Fruit fly (Drosophila melanogaster): ENCODE measurements around the gene Vps13B.

The Vps13B gene

DNA sequence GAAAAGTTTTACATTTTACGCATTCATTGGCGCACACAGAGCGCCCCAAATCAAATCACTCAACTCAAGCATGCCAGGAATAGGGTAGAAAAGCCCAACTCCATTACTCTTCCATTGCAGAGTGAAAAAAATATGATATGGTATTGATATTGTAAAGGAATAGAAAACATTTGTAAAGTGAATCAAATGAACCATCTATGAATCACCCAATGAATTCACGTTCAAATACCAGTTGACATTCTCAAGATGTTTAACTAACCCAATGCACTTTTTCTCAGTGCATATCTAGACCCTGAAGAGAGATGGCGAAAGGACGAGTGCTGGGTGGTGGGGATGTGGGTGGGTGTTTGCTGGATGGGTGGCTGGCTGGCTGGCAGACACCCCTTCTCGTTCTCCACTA lies 42.8 kb downstream of the Vps13B start (continued):
- TF ChIP-seq NC2β (GFP tag; optimal IDR thresholded peaks at IDR 0.05) (no peak), Ets97D (GFP tag; optimal IDR thresholded peaks at IDR 0.05) (no peak), CG6175 (GFP tag; IDR thresholded peaks at IDR 0.05) (no peak), CG7745 (tag; optimal IDR thresholded peaks at IDR 0.05) (no peak), fu2 (GFP tag; optimal IDR thresholded peaks at IDR 0.05) (no peak), Tbp (GFP tag; optimal IDR thresholded peaks at IDR 0.05) (no peak), Ada2b (GFP tag; IDR thresholded peaks at IDR 0.05) (no peak), bbx (GFP tag; IDR thresholded peaks at IDR 0.05; ENCODE audit: partially characterized antibody) (no peak), CG11398 (GFP tag; optimal IDR thresholded peaks at IDR 0.05) (no peak), pho (GFP tag; optimal IDR thresholded peaks at IDR 0.05) (no peak), CG11247 (GFP tag; IDR thresholded peaks at IDR 0.05) (no peak), eyg (GFP tag; optimal IDR thresholded peaks at IDR 0.05) (no peak), crp (GFP tag; optimal IDR thresholded peaks at IDR 0.05) (no peak), CG16813 (GFP tag; IDR thresholded peaks at IDR 0.05; ENCODE audit: partially characterized antibody) (no peak), CG3281 (GFP tag; optimal IDR thresholded peaks at IDR 0.05) (peak; percentile 36), CG16815 (GFP tag; optimal IDR thresholded peaks at IDR 0.05) (no peak), pros (GFP tag; optimal IDR thresholded peaks at IDR 0.05) (no peak), CG10979 (tag; optimal IDR thresholded peaks at IDR 0.05) (no peak), CG2712 (tag; optimal IDR thresholded peaks at IDR 0.05) (peak; percentile 5), CG12071 (GFP tag; optimal IDR thresholded peaks at IDR 0.05) (peak; percentile 52), CG15011 (GFP tag; optimal IDR thresholded peaks at IDR 0.05) (no peak), kni (GFP tag; optimal IDR thresholded peaks at IDR 0.05) (no peak), CG2120 (GFP tag; optimal IDR thresholded peaks at IDR 0.05) (peak; percentile 51), seq (GFP tag; IDR thresholded peaks at IDR 0.05) (no peak), NFAT (GFP tag; IDR thresholded peaks at IDR 0.05) (no peak), CG11504 (tag; optimal IDR thresholded peaks at IDR 0.05) (peak; percentile 53), dmrt99B (tag; optimal IDR thresholded peaks at IDR 0.05) (peak; percentile 52), Sox102F (GFP tag; optimal IDR thresholded peaks at IDR 0.05) (peak; percentile 47), CG11456 (GFP tag; IDR thresholded peaks at IDR 0.05) (0 out of 3 replicates have a peak, but pooled peaks have one; percentile 48), CG17829 (tag; optimal IDR thresholded peaks at IDR 0.05) (no peak), trh (GFP tag; optimal IDR thresholded peaks at IDR 0.05) (no peak), CG12104 (GFP tag; optimal IDR thresholded peaks at IDR 0.05) (no peak), bcd (GFP tag; optimal IDR thresholded peaks at IDR 0.05) (peak; percentile 29), CG12219 (GFP tag; optimal IDR thresholded peaks at IDR 0.05) (no peak), CG16779 (GFP tag; IDR thresholded peaks at IDR 0.05) (no peak), CG33557 (GFP tag; optimal IDR thresholded peaks at IDR 0.05) (no peak), schlank (tag; optimal IDR thresholded peaks at IDR 0.05) (no peak), CoRest (tag; optimal IDR thresholded peaks at IDR 0.05) (no peak), Ets65A (GFP tag) (no peak), Ptx1 (GFP tag; IDR thresholded peaks at IDR 0.05) (peak; percentile 56; the same call in 1 of the 2 replicates), wek (GFP tag; optimal IDR thresholded peaks at IDR 0.05) (no peak), CG9437 (GFP tag; optimal IDR thresholded peaks at IDR 0.05) (no peak), Hmr (GFP tag; optimal IDR thresholded peaks at IDR 0.05) (peak; percentile 53), Oli (tag; optimal IDR thresholded peaks at IDR 0.05) (peak; percentile 9), CG6813 (GFP tag; optimal IDR thresholded peaks at IDR 0.05) (no peak), MESR4 (GFP tag; optimal IDR thresholded peaks at IDR 0.05) (no peak), CG2129 (GFP tag; IDR thresholded peaks at IDR 0.05; ENCODE audit: partially characterized antibody) (no peak), CG6654 (GFP tag; optimal IDR thresholded peaks at IDR 0.05) (no peak), Sry-β (GFP tag; optimal IDR thresholded peaks at IDR 0.05) (no peak), CG9797 (GFP tag; optimal IDR thresholded peaks at IDR 0.05) (no peak), stc (GFP tag; IDR thresholded peaks at IDR 0.05) (no peak)

All from whole organism, embryonic.